Worm (Caenorhabditis elegans) whole organism, midembryonic: Measurements from ENCODE around the gene Y43F8C.11.

Experiments used
- T22C8.4 ChIP-seq: fragments of 200-800 bp; sonication (Bioruptor generic); IDR thresholded peaks from 2 replicates; pipeline ENCODE4 v1.3.6; 2022; ENCODE audit warnings: missing genetic modification characterization, missing compliant biosample characterization
- cog-1 ChIP-seq: sonication (generic microtip); optimal IDR thresholded peaks from 2 replicates; lab custom pipeline; 2016; ENCODE audit warnings: missing genetic modification characterization, missing compliant biosample characterization
- flt-1 ChIP-seq: fragments of 200-800 bp; sonication (Bioruptor generic); IDR thresholded peaks from 2 replicates; pipeline ENCODE4 v1.3.6; 2022; ENCODE audit warnings: missing genetic modification characterization, missing compliant biosample characterization
- med-1 ChIP-seq: sonication (generic microtip); optimal IDR thresholded peaks from 2 replicates; lab custom pipeline; 2017; ENCODE audit warnings: missing genetic modification characterization, mild to moderate bottlenecking, missing compliant biosample characterization, antibody characterized with exemption, missing genetic modification reagents; ENCODE audit not compliant: insufficient read depth
- ref-1 ChIP-seq: fragments of 200-800 bp; sonication (Bioruptor generic); conservative IDR thresholded peaks from 2 replicates; pipeline ENCODE4 v1.3.6; 2022; ENCODE audit warnings: missing genetic modification reagents, missing genetic modification characterization, missing compliant biosample characterization
- tab-1 ChIP-seq: fragments of 200-800 bp; sonication (Bioruptor generic); IDR thresholded peaks from 2 replicates; pipeline ENCODE4 v1.3.6; 2022; ENCODE audit warnings: missing genetic modification characterization, missing compliant biosample characterization

DNA sequence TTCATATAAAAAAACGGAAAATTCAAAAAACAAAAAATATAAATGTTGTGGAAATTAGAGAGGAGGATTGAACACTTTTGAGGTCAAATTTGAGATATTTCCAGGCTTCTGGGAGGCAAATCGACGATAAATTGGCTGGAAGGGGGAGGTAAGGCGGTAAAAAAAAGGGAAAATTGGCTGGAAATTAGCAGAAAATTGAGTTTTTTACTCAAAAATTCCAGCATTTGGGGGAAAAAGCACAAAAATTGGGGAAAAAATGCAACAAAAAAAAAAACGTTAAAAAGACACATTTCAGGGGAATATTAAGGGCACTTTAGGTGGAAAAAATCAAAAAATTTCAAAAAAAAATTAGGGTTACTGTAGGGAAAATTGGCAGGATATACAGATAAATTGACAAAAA is 35.9 kb upstream of the Y43F8C.11 start:
- no peak for TF ChIP-seq ref-1 (GFP tag; lab: Robert Waterston, UW)
- no peak for TF ChIP-seq flt-1 (GFP tag; lab: Robert Waterston, UW)
- TF ChIP-seq T22C8.4 (GFP tag; lab: Robert Waterston, UW) = no peak
- TF ChIP-seq cog-1 (tag; lab: Kevin White, UChicago) = no peak
- no peak for TF ChIP-seq tab-1
- no peak for TF ChIP-seq med-1 (GFP tag; lab: Kevin White, UChicago)
